Fruit fly (Drosophila melanogaster): ENCODE results near the gene Uros1.

Gene Uros1

dm6 chrX:8852170-8852569 is 47.9 kb downstream of the Uros1 start:
- TF ChIP-seq Myc (optimal IDR thresholded peaks at IDR 0.05), result no peak
- TF ChIP-seq psq (optimal IDR thresholded peaks at IDR 0.05), result no peak
